Worm (Caenorhabditis elegans) whole organism, L4 larva: ENCODE measurements around the gene rom-2.

Source experiments
- aly-2 ChIP-seq: sonication (generic microtip); optimal IDR thresholded peaks from 2 replicates; lab custom pipeline; 2018; ENCODE audit warnings: missing biosample characterization, missing genetic modification characterization
- attf-4 ChIP-seq: sonication (generic microtip); optimal IDR thresholded peaks from 3 replicates; lab custom pipeline; 2017; ENCODE audit warnings: missing biosample characterization, missing genetic modification characterization
- ceh-62 ChIP-seq: sonication (generic microtip); optimal IDR thresholded peaks from 2 replicates; lab custom pipeline; 2017; ENCODE audit warnings: missing biosample characterization, missing genetic modification characterization
- daf-8 ChIP-seq: fragments of 200-800 bp; sonication (Bioruptor generic); IDR thresholded peaks from 2 replicates; pipeline ENCODE4 v1.3.6; 2022; ENCODE audit warnings: missing genetic modification characterization, missing compliant biosample characterization
- dmd-6 ChIP-seq: fragments of 200-800 bp; sonication (Bioruptor generic); IDR thresholded peaks from 2 replicates; pipeline ENCODE4 v1.3.6; 2022; ENCODE audit warnings: missing genetic modification reagents, missing genetic modification characterization, missing compliant biosample characterization
- fkh-10 ChIP-seq: fragments of 150-350 bp; optimal IDR thresholded peaks from 2 replicates; lab custom pipeline; 2014; ENCODE audit warnings: missing biosample characterization, missing genetic modification reagents, missing genetic modification characterization
- hlh-30 ChIP-seq: sonication (generic microtip); optimal IDR thresholded peaks from 2 replicates; lab custom pipeline; 2017; ENCODE audit warnings: antibody characterized with exemption, mild to moderate bottlenecking, missing genetic modification characterization, missing compliant biosample characterization; ENCODE audit not compliant: insufficient read depth
- lim-7 ChIP-seq: fragments of 200-800 bp; sonication (Bioruptor generic); IDR thresholded peaks from 2 replicates; pipeline ENCODE4 v1.3.6; 2022; ENCODE audit warnings: missing genetic modification characterization, missing compliant biosample characterization
- php-3 ChIP-seq: fragments of 200-800 bp; sonication (Bioruptor generic); IDR thresholded peaks from 2 replicates; pipeline ENCODE4 v1.3.6; 2022; ENCODE audit warnings: missing genetic modification reagents, missing genetic modification characterization, missing compliant biosample characterization
- spr-3 ChIP-seq: fragments of 200-800 bp; sonication (Bioruptor generic); optimal IDR thresholded peaks from 2 replicates; lab custom pipeline; 2018; ENCODE audit warnings: mild to moderate bottlenecking, missing genetic modification characterization, missing compliant biosample characterization
- zip-2 ChIP-seq: fragments of 150-350 bp; optimal IDR thresholded peaks from 2 replicates; lab custom pipeline; 2014; ENCODE audit warnings: missing biosample characterization, missing genetic modification characterization

DNA sequence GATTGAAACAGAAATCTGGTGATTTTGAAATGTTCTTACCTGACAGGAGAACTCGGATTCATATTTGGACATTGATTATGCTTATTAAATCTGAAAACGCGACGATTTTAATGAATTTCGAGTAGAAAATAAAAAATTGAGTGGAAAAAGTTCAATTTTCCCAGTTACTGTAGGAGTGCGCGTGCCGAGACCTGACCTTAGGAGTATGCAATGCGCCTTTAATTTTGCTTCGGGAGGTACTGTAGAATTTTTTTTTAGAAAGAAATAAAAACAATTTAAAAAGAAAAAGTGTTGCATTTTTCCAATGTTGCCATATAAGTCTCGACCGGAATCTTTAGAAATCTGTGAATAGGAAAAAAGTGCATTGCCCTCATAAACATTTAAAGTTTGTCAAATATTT is 29.5 kb downstream of the rom-2 start, which contains the start of gene C48B4.11:
- TF ChIP-seq attf-4 (tag; lab: Kevin White, UChicago) (no peak), aly-2 (tag; lab: Kevin White, UChicago) (no peak), daf-8 (GFP tag; lab: Robert Waterston, UW) (no peak), spr-3 (GFP tag; lab: Kevin White, UChicago) (no peak), lim-7 (GFP tag; lab: Robert Waterston, UW) (no peak), fkh-10 (GFP tag; lab: Kevin White, UChicago) (no peak), hlh-30 (tag; lab: Kevin White, UChicago) (no peak), zip-2 (no peak), dmd-6 (GFP tag; lab: Robert Waterston, UW) (no peak), ceh-62 (tag; lab: Kevin White, UChicago) (no peak), php-3 (GFP tag; lab: Robert Waterston, UW) (no peak)
